Worm (Caenorhabditis elegans) whole organism, L4 larva: ENCODE data around the gene Y65A5A.2.

ENCODE experiments used
- F10B5.3 ChIP-seq: sonication (generic microtip); optimal IDR thresholded peaks from 2 replicates; lab custom pipeline; 2016; ENCODE audit warnings: mild to moderate bottlenecking, missing genetic modification characterization, missing compliant biosample characterization
- F26F4.8 ChIP-seq: fragments of 200-800 bp; sonication (Bioruptor generic); conservative IDR thresholded peaks from 2 replicates; pipeline ENCODE4 v1.3.6; 2022; ENCODE audit warnings: missing genetic modification characterization, missing compliant biosample characterization
- F37D6.2 ChIP-seq: sonication (generic microtip); optimal IDR thresholded peaks from 2 replicates; lab custom pipeline; 2016; ENCODE audit warnings: mild to moderate bottlenecking, missing genetic modification characterization, missing compliant biosample characterization
- F49E8.2 ChIP-seq: sonication (generic microtip); optimal IDR thresholded peaks from 2 replicates; lab custom pipeline; 2016; ENCODE audit warnings: missing compliant biosample characterization, mild to moderate bottlenecking, missing genetic modification characterization, borderline replicate concordance
- Y48G9A.11 ChIP-seq: fragments of 200-800 bp; sonication (Bioruptor generic); IDR thresholded peaks from 2 replicates; pipeline ENCODE4 v1.3.6; 2022; ENCODE audit warnings: missing genetic modification reagents, missing genetic modification characterization, missing compliant biosample characterization
- Y5F2A.4 ChIP-seq: fragments of 200-800 bp; sonication (Bioruptor generic); optimal IDR thresholded peaks from 2 replicates; lab custom pipeline; 2018; ENCODE audit warnings: mild to moderate bottlenecking, missing genetic modification characterization, missing compliant biosample characterization
- aha-1 ChIP-seq: fragments of 150-350 bp; peaks from one replicate; lab custom pipeline; 2014; ENCODE audit warnings: missing biosample characterization, missing genetic modification characterization
- arid-1 ChIP-seq: fragments of 200-800 bp; sonication (Bioruptor generic); conservative IDR thresholded peaks from 2 replicates; pipeline ENCODE4 v1.3.6; 2022; ENCODE audit warnings: missing genetic modification reagents, missing genetic modification characterization, missing compliant biosample characterization
- ctbp-1 ChIP-seq: fragments of 200-800 bp; sonication (Bioruptor generic); IDR thresholded peaks from 2 replicates; pipeline ENCODE4 v1.3.6; 2022; ENCODE audit warnings: missing genetic modification reagents, missing genetic modification characterization, missing compliant biosample characterization
- daf-16 ChIP-seq, 3 experiments: sonication (generic microtip); optimal IDR thresholded peaks; 2 replicates each; lab custom pipeline; 2016 to 2017; ENCODE audit warnings: missing genetic modification characterization in 3 of 3, missing genetic modification reagents in 3 of 3, mild to moderate bottlenecking in 2 of 3, missing compliant biosample characterization in 2 of 3, missing biosample characterization in 1 of 3, moderate library complexity in 1 of 3
- daf-19 ChIP-seq: fragments of 200-800 bp; sonication (Bioruptor generic); conservative IDR thresholded peaks from 2 replicates; pipeline ENCODE4 v1.3.6; 2022; ENCODE audit warnings: missing genetic modification characterization, missing compliant biosample characterization
- dmd-6 ChIP-seq: fragments of 200-800 bp; sonication (Bioruptor generic); IDR thresholded peaks from 2 replicates; pipeline ENCODE4 v1.3.6; 2022; ENCODE audit warnings: missing genetic modification reagents, missing genetic modification characterization, missing compliant biosample characterization
- dmd-8 ChIP-seq: fragments of 200-800 bp; sonication (Bioruptor generic); IDR thresholded peaks from 2 replicates; pipeline ENCODE4 v1.3.6; 2022; ENCODE audit warnings: missing genetic modification characterization, missing compliant biosample characterization
- dmd-9 ChIP-seq: fragments of 200-800 bp; sonication (Bioruptor generic); IDR thresholded peaks from 2 replicates; pipeline ENCODE4 v1.3.6; 2022; ENCODE audit warnings: missing genetic modification reagents, missing genetic modification characterization, missing compliant biosample characterization
- gei-8 ChIP-seq: fragments of 200-800 bp; sonication (Bioruptor generic); optimal IDR thresholded peaks from 2 replicates; lab custom pipeline; 2018; ENCODE audit warnings: mild to moderate bottlenecking, missing genetic modification characterization, missing compliant biosample characterization
- hif-1 ChIP-seq, 2 experiments: sonication (generic microtip); optimal IDR thresholded peaks; 2 replicates each; lab custom pipeline; 2016 to 2017; ENCODE audit warnings: missing compliant biosample characterization in 2 of 2, missing genetic modification characterization in 2 of 2, missing genetic modification reagents in 2 of 2, missing genotype in 2 of 2, mild to moderate bottlenecking in 1 of 2
- hlh-30 ChIP-seq: sonication (generic microtip); optimal IDR thresholded peaks from 2 replicates; lab custom pipeline; 2017; ENCODE audit warnings: antibody characterized with exemption, mild to moderate bottlenecking, missing genetic modification characterization, missing compliant biosample characterization; ENCODE audit not compliant: insufficient read depth
- hmg-1.1 ChIP-seq: fragments of 200-800 bp; sonication (Bioruptor generic); IDR thresholded peaks from 2 replicates; pipeline ENCODE4 v1.3.6; 2022; ENCODE audit warnings: missing genetic modification reagents, missing genetic modification characterization, missing compliant biosample characterization
- lim-7 ChIP-seq: fragments of 200-800 bp; sonication (Bioruptor generic); IDR thresholded peaks from 2 replicates; pipeline ENCODE4 v1.3.6; 2022; ENCODE audit warnings: missing genetic modification characterization, missing compliant biosample characterization
- lin-1 ChIP-seq: fragments of 200-800 bp; sonication (Bioruptor generic); IDR thresholded peaks from 2 replicates; pipeline ENCODE4 v1.3.6; 2022; ENCODE audit warnings: missing genetic modification reagents, missing genetic modification characterization, missing compliant biosample characterization
- lin-13 ChIP-seq: fragments of 150-350 bp; optimal IDR thresholded peaks from 2 replicates; lab custom pipeline; 2014; ENCODE audit warnings: missing biosample characterization, missing genetic modification reagents, missing genetic modification characterization
- lin-15B ChIP-seq: fragments of 150-350 bp; sonication (generic microtip); optimal IDR thresholded peaks from 3 replicates; lab custom pipeline; 2014; ENCODE audit warnings: missing biosample characterization, missing genetic modification characterization
- lin-39 ChIP-seq: fragments of 150-350 bp; optimal IDR thresholded peaks from 2 replicates; lab custom pipeline; 2014; ENCODE audit warnings: missing biosample characterization, missing genetic modification reagents, missing genetic modification characterization
- lir-3 ChIP-seq: sonication (generic microtip); optimal IDR thresholded peaks from 2 replicates; lab custom pipeline; 2016; ENCODE audit warnings: mild to moderate bottlenecking, missing genetic modification characterization, missing compliant biosample characterization
- lsy-2 ChIP-seq, 2 experiments: fragments of 150-350 bp in 1 of 2; sonication (generic microtip) in 1 of 2; optimal IDR thresholded peaks; 2 replicates each; lab custom pipeline; 2014 to 2017; ENCODE audit warnings: missing biosample characterization in 2 of 2, missing genetic modification characterization in 2 of 2
- madf-5 ChIP-seq, 2 experiments: fragments of 200-800 bp; sonication (Bioruptor generic); IDR thresholded peaks; 2 replicates each; pipeline ENCODE4 v1.3.6; 2022; ENCODE audit warnings: missing compliant biosample characterization in 2 of 2, missing genetic modification characterization in 2 of 2
- mdt-29 ChIP-seq: fragments of 200-800 bp; sonication (Bioruptor generic); IDR thresholded peaks from 2 replicates; pipeline ENCODE4 v1.3.6; 2022; ENCODE audit warnings: missing genetic modification reagents, missing genetic modification characterization, missing compliant biosample characterization
- mep-1 ChIP-seq: fragments of 150-350 bp; sonication (generic microtip); optimal IDR thresholded peaks from 3 replicates; lab custom pipeline; 2014; ENCODE audit warnings: missing biosample characterization, missing genetic modification characterization
- mes-2 ChIP-seq: sonication (generic microtip); optimal IDR thresholded peaks from 2 replicates; lab custom pipeline; 2016; ENCODE audit warnings: missing genotype, mild to moderate bottlenecking, missing genetic modification characterization, missing compliant biosample characterization; ENCODE audit not compliant: poor library complexity, severe bottlenecking
- mxl-3 ChIP-seq: fragments of 200-800 bp; sonication (Bioruptor generic); optimal IDR thresholded peaks from 2 replicates; lab custom pipeline; 2018; ENCODE audit warnings: mild to moderate bottlenecking, missing genetic modification characterization, missing compliant biosample characterization
- nhr-237 ChIP-seq: sonication (generic microtip); optimal IDR thresholded peaks from 2 replicates; lab custom pipeline; 2017; ENCODE audit warnings: missing biosample characterization, missing genetic modification characterization
- nhr-25 ChIP-seq: sonication (generic microtip); optimal IDR thresholded peaks from 2 replicates; lab custom pipeline; 2017; ENCODE audit warnings: missing genetic modification characterization, mild to moderate bottlenecking, missing compliant biosample characterization, antibody characterized with exemption, moderate library complexity, borderline replicate concordance; ENCODE audit not compliant: insufficient read depth
- nhr-41 ChIP-seq: fragments of 200-800 bp; sonication (Bioruptor generic); IDR thresholded peaks from 2 replicates; pipeline ENCODE4 v1.3.6; 2022; ENCODE audit warnings: missing genetic modification reagents, missing genetic modification characterization, missing compliant biosample characterization
- nhr-48 ChIP-seq: sonication (generic microtip); optimal IDR thresholded peaks from 2 replicates; lab custom pipeline; 2016; ENCODE audit warnings: mild to moderate bottlenecking, missing genetic modification characterization, missing compliant biosample characterization
- nhr-76 ChIP-seq: fragments of 150-350 bp; optimal IDR thresholded peaks from 2 replicates; lab custom pipeline; 2014; ENCODE audit warnings: missing biosample characterization, missing genetic modification characterization
- rbr-2 ChIP-seq: sonication (generic microtip); optimal IDR thresholded peaks from 2 replicates; lab custom pipeline; 2016; ENCODE audit warnings: missing genotype, missing genetic modification characterization, missing compliant biosample characterization
- sdz-12 ChIP-seq: fragments of 200-800 bp; sonication (Bioruptor generic); optimal IDR thresholded peaks from 2 replicates; lab custom pipeline; 2018; ENCODE audit warnings: mild to moderate bottlenecking, missing genetic modification characterization, missing compliant biosample characterization
- snpc-1.2 ChIP-seq: fragments of 200-800 bp; sonication (Bioruptor generic); IDR thresholded peaks from 2 replicates; pipeline ENCODE4 v1.3.6; 2022; ENCODE audit warnings: missing genetic modification reagents, missing genetic modification characterization, missing compliant biosample characterization
- spr-1 ChIP-seq: sonication (generic microtip); optimal IDR thresholded peaks from 2 replicates; lab custom pipeline; 2016; ENCODE audit warnings: mild to moderate bottlenecking, missing genetic modification characterization, missing compliant biosample characterization
- spr-3 ChIP-seq: fragments of 200-800 bp; sonication (Bioruptor generic); optimal IDR thresholded peaks from 2 replicates; lab custom pipeline; 2018; ENCODE audit warnings: mild to moderate bottlenecking, missing genetic modification characterization, missing compliant biosample characterization
- tra-1 ChIP-seq: fragments of 200-800 bp; sonication (Bioruptor generic); IDR thresholded peaks from 2 replicates; pipeline ENCODE4 v1.3.6; 2022; ENCODE audit warnings: missing genetic modification reagents, missing genetic modification characterization, missing compliant biosample characterization
- unc-130 ChIP-seq: sonication (generic microtip); optimal IDR thresholded peaks from 2 replicates; lab custom pipeline; 2016; ENCODE audit warnings: missing genetic modification reagents, missing genetic modification characterization, missing compliant biosample characterization
- unc-62 ChIP-seq, 3 experiments: fragments of 150-350 bp in 1 of 3; sonication (generic microtip); optimal IDR thresholded peaks in 2 of 3; peaks in 1 of 3; 1 replicate in 1 of 3; 2 replicates in 2 of 3; lab custom pipeline; 2014 to 2017; ENCODE audit warnings: missing biosample characterization in 3 of 3, missing genetic modification characterization in 3 of 3, missing genetic modification reagents in 3 of 3, missing genotype in 1 of 3
- zag-1 ChIP-seq: fragments of 150-350 bp; optimal IDR thresholded peaks from 2 replicates; lab custom pipeline; 2014; ENCODE audit warnings: missing biosample characterization, missing genetic modification characterization
- zfp-2 ChIP-seq: sonication (generic microtip); optimal IDR thresholded peaks from 2 replicates; lab custom pipeline; 2016; ENCODE audit warnings: mild to moderate bottlenecking, missing genetic modification characterization, missing compliant biosample characterization
- zip-11 ChIP-seq: fragments of 200-800 bp; sonication (Bioruptor generic); IDR thresholded peaks from 2 replicates; pipeline ENCODE4 v1.3.6; 2022; ENCODE audit warnings: missing genetic modification characterization, missing compliant biosample characterization
- ztf-11 ChIP-seq: fragments of 150-350 bp; optimal IDR thresholded peaks from 2 replicates; lab custom pipeline; 2014; ENCODE audit warnings: missing biosample characterization, missing genetic modification characterization

Gene Y65A5A.2

ce11 chrIV:16397845-16398607 is 13.8 kb upstream of the Y65A5A.2 start:
- TF ChIP-seq rbr-2 (peak; percentile 15), daf-19 (peak; percentile 75; the same call in 1 of the 2 replicates), spr-3 (peak; percentile 41), zag-1 (tag; lab: Kevin White, UChicago) (no peak), lim-7 (GFP tag; lab: Robert Waterston, UW) (peak; percentile 88), nhr-48 (tag; lab: Kevin White, UChicago) (peak; percentile 50), F26F4.8 (GFP tag; lab: Robert Waterston, UW) (peak; percentile 88), spr-1 (tag; lab: Kevin White, UChicago) (peak; percentile 44), lsy-2 (tag; optimal IDR thresholded peaks at IDR 0.05; lab: Kevin White, UChicago) (peak in 1 of 2 experiments; percentile 46), Y5F2A.4 (GFP tag; lab: Kevin White, UChicago) (peak; percentile 68), hlh-30 (tag; lab: Kevin White, UChicago) (no peak), F37D6.2 (no peak), lin-1 (GFP tag; lab: Robert Waterston, UW) (no peak), nhr-25 (peak; percentile 91), mxl-3 (GFP tag; lab: Kevin White, UChicago) (peak; percentile 34), dmd-8 (peak; percentile 86), sdz-12 (GFP tag; lab: Kevin White, UChicago) (peak; percentile 23), hmg-1.1 (GFP tag; lab: Robert Waterston, UW) (peak; percentile 53; the same call in 1 of the 2 replicates), madf-5 (GFP tag; IDR thresholded peaks at IDR 0.05; lab: Robert Waterston, UW) (peak; percentile 75 to 80; a peak in 1 of 4 replicates), nhr-237 (tag; lab: Kevin White, UChicago) (no peak), mep-1 (peak; percentile 50), lin-39 (no peak), unc-130 (no peak), F49E8.2 (tag; lab: Kevin White, UChicago) (peak; percentile 65), nhr-41 (GFP tag; lab: Robert Waterston, UW) (0 out of 2 replicates have a peak, but pooled peaks have one; percentile 35), tra-1 (0 out of 2 replicates have a peak, but pooled peaks have one; percentile 31), zip-11 (no peak), zfp-2 (tag; lab: Kevin White, UChicago) (no peak), mdt-29 (peak; percentile 59; the same call in 1 of the 2 replicates), dmd-6 (0 out of 2 replicates have a peak, but pooled peaks have one; percentile 26), dmd-9 (GFP tag; lab: Robert Waterston, UW) (0 out of 2 replicates have a peak, but pooled peaks have one; percentile 27), snpc-1.2 (peak; percentile 98), aha-1 (tag; lab: Kevin White, UChicago) (peak; percentile 13), lin-15B (tag; lab: Kevin White, UChicago) (no peak), ztf-11 (tag; lab: Kevin White, UChicago) (no peak), ctbp-1 (GFP tag; lab: Robert Waterston, UW) (0 out of 2 replicates have a peak, but pooled peaks have one; percentile 11), arid-1 (peak; percentile 80), Y48G9A.11 (GFP tag; lab: Robert Waterston, UW) (peak; percentile 66; the same call in 1 of the 2 replicates), unc-62 (GFP tag; optimal IDR thresholded peaks at IDR 0.05 in 1 of 2; lab: Kevin White, UChicago) (peak in 1 of 2 experiments; percentile 42), unc-62 (tag; optimal IDR thresholded peaks at IDR 0.05; lab: Kevin White, UChicago) (no peak), lin-13 (peak; percentile 61), gei-8 (GFP tag; lab: Kevin White, UChicago) (peak; percentile 66), lir-3 (tag; lab: Kevin White, UChicago) (peak; percentile 37), hif-1 (tag; optimal IDR thresholded peaks at IDR 0.05; lab: Kevin White, UChicago) (no peak), F10B5.3 (tag; lab: Kevin White, UChicago) (peak; percentile 6), mes-2 (tag; lab: Kevin White, UChicago) (peak; percentile 60), nhr-76 (no peak), daf-16 (GFP tag; optimal IDR thresholded peaks at IDR 0.05; lab: Kevin White, UChicago) (peak; percentile 23 to 82), daf-16 (tag; optimal IDR thresholded peaks at IDR 0.05; lab: Kevin White, UChicago) (peak; percentile 17)
